Fruit fly (Drosophila melanogaster): ENCODE results near the gene Ir87a.

DNA sequence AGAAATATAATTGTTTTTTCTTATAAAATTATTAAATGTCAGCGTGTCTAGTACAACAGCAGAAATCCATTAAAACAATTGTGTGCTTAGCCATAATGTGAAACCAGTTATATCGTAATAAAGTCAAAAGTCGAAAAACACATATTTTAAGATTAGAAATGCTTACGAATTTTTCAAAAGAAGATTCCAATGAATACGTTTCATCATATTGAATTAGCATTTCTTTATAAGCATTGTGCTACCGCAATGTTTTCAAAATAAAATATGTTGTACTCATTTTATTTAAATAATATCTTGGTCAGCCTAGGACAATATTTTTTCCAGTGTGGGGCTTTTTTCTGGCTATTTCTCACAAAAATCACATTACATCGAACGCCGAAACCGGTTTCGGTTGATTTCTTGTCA, 32.8 kb downstream of the Ir87a start:
- TF ChIP-seq CTCF (optimal IDR thresholded peaks at IDR 0.05) (no peak), CG8478 (optimal IDR thresholded peaks at IDR 0.05) (no peak)
